Fruit fly (Drosophila melanogaster): ENCODE measurements around the gene tra.

dm6 chr3L:16563361-16563760, 27.5 kb downstream of the tra start:
- TF ChIP-seq CG8319 (GFP tag; optimal IDR thresholded peaks at IDR 0.05) (no peak), Hr39 (GFP tag; optimal IDR thresholded peaks at IDR 0.05) (no peak), svp (GFP tag) (no peak), cyc (GFP tag; optimal IDR thresholded peaks at IDR 0.05) (no peak), fd59A (GFP tag; optimal IDR thresholded peaks at IDR 0.05) (no peak), topi (GFP tag; optimal IDR thresholded peaks at IDR 0.05) (no peak), CG1621 (tag; optimal IDR thresholded peaks at IDR 0.05) (no peak), CG6792 (GFP tag; optimal IDR thresholded peaks at IDR 0.05) (no peak), Sox14 (GFP tag; optimal IDR thresholded peaks at IDR 0.05) (no peak)

Measured in whole organism, prepupa.